Worm (Caenorhabditis elegans) whole organism, mixed stage, embryonic: ENCODE data around the gene nmy-3.

ENCODE experiments used
- M03D4.4 ChIP-seq: sonication (generic microtip); optimal IDR thresholded peaks from 2 replicates; lab custom pipeline; 2017; ENCODE audit warnings: mild to moderate bottlenecking, missing genetic modification characterization, missing compliant biosample characterization
- bed-3 ChIP-seq: fragments of 200-800 bp; sonication (Bioruptor generic); optimal IDR thresholded peaks from 3 replicates; lab custom pipeline; 2018; ENCODE audit warnings: mild to moderate bottlenecking, missing genetic modification characterization, moderate library complexity, missing compliant biosample characterization
- blmp-1 ChIP-seq: fragments of 150-350 bp; optimal IDR thresholded peaks from 2 replicates; lab custom pipeline; 2014; ENCODE audit warnings: missing biosample characterization, missing genetic modification characterization
- ceh-39 ChIP-seq: fragments of 150-350 bp; optimal IDR thresholded peaks from 2 replicates; lab custom pipeline; 2014; ENCODE audit warnings: missing biosample characterization, missing genetic modification characterization
- ceh-43 ChIP-seq: fragments of 200-800 bp; sonication (Bioruptor generic); optimal IDR thresholded peaks from 2 replicates; lab custom pipeline; 2018; ENCODE audit warnings: mild to moderate bottlenecking, missing genetic modification characterization, moderate library complexity, missing compliant biosample characterization
- ces-1 ChIP-seq: fragments of 150-350 bp; optimal IDR thresholded peaks from 2 replicates; lab custom pipeline; 2014; ENCODE audit warnings: missing biosample characterization, missing genetic modification reagents, missing genetic modification characterization
- cnd-1 ChIP-seq: fragments of 200-800 bp; sonication (Bioruptor generic); optimal IDR thresholded peaks from 2 replicates; lab custom pipeline; 2018; ENCODE audit warnings: mild to moderate bottlenecking, missing genetic modification characterization, missing compliant biosample characterization
- drap-1 ChIP-seq: fragments of 200-800 bp; sonication (Bioruptor generic); optimal IDR thresholded peaks from 3 replicates; lab custom pipeline; 2018; ENCODE audit warnings: mild to moderate bottlenecking, missing genetic modification characterization, missing compliant biosample characterization
- elt-1 ChIP-seq: sonication (generic microtip); optimal IDR thresholded peaks from 2 replicates; lab custom pipeline; 2017; ENCODE audit warnings: missing genetic modification characterization, mild to moderate bottlenecking, missing compliant biosample characterization, antibody characterized with exemption, moderate library complexity, borderline replicate concordance; ENCODE audit not compliant: insufficient read depth
- elt-3 ChIP-seq: fragments of 150-350 bp; optimal IDR thresholded peaks from 2 replicates; lab custom pipeline; 2014; ENCODE audit warnings: missing biosample characterization, missing genetic modification characterization
- flh-1 ChIP-seq: fragments of 200-800 bp; sonication (Bioruptor generic); optimal IDR thresholded peaks from 2 replicates; lab custom pipeline; 2018; ENCODE audit warnings: mild to moderate bottlenecking, missing genetic modification characterization, moderate library complexity, missing compliant biosample characterization
- ham-2 ChIP-seq: fragments of 200-800 bp; sonication (Bioruptor generic); optimal IDR thresholded peaks from 2 replicates; lab custom pipeline; 2018; ENCODE audit warnings: mild to moderate bottlenecking, missing genetic modification characterization, missing compliant biosample characterization
- lin-13 ChIP-seq: fragments of 150-350 bp; optimal IDR thresholded peaks from 2 replicates; lab custom pipeline; 2014; ENCODE audit warnings: missing biosample characterization, missing genetic modification characterization
- lsy-2 ChIP-seq: fragments of 150-350 bp; optimal IDR thresholded peaks from 2 replicates; lab custom pipeline; 2014; ENCODE audit warnings: missing biosample characterization, missing genetic modification characterization
- mab-5 ChIP-seq: fragments of 150-350 bp; optimal IDR thresholded peaks from 2 replicates; lab custom pipeline; 2014; ENCODE audit warnings: missing biosample characterization, missing genetic modification characterization
- nhr-12 ChIP-seq: fragments of 150-350 bp; optimal IDR thresholded peaks from 2 replicates; lab custom pipeline; 2014; ENCODE audit warnings: missing biosample characterization, missing genetic modification characterization
- nhr-2 ChIP-seq: fragments of 150-350 bp; optimal IDR thresholded peaks from 2 replicates; lab custom pipeline; 2014; ENCODE audit warnings: missing biosample characterization, missing genetic modification characterization
- nhr-237 ChIP-seq: fragments of 150-350 bp; optimal IDR thresholded peaks from 2 replicates; lab custom pipeline; 2014; ENCODE audit warnings: missing biosample characterization, missing genetic modification characterization
- nhr-28 ChIP-seq: fragments of 150-350 bp; optimal IDR thresholded peaks from 2 replicates; lab custom pipeline; 2014; ENCODE audit warnings: missing biosample characterization, missing genetic modification characterization
- nhr-76 ChIP-seq: sonication (generic microtip); optimal IDR thresholded peaks from 2 replicates; lab custom pipeline; 2017; ENCODE audit warnings: missing biosample characterization, missing genetic modification characterization
- pha-4 ChIP-seq: fragments of 150-350 bp; optimal IDR thresholded peaks from 2 replicates; lab custom pipeline; 2018; ENCODE audit warnings: missing biosample characterization, missing genetic modification reagents, missing genetic modification characterization
- sem-2 ChIP-seq: fragments of 200-800 bp; sonication (Bioruptor generic); optimal IDR thresholded peaks from 2 replicates; lab custom pipeline; 2018; ENCODE audit warnings: mild to moderate bottlenecking, missing genetic modification characterization, missing compliant biosample characterization
- snpc-4 ChIP-seq: fragments of 150-350 bp; optimal IDR thresholded peaks from 2 replicates; lab custom pipeline; 2014; ENCODE audit warnings: missing biosample characterization, missing genetic modification characterization
- sptf-1 ChIP-seq: sonication (generic microtip); optimal IDR thresholded peaks from 2 replicates; lab custom pipeline; 2017; ENCODE audit warnings: mild to moderate bottlenecking, missing genetic modification characterization, moderate library complexity, missing compliant biosample characterization
- tbx-8 ChIP-seq: fragments of 200-800 bp; sonication (Bioruptor generic); optimal IDR thresholded peaks from 2 replicates; lab custom pipeline; 2018; ENCODE audit warnings: mild to moderate bottlenecking, missing genetic modification characterization, moderate library complexity, missing compliant biosample characterization
- unc-120 ChIP-seq: sonication (generic microtip); optimal IDR thresholded peaks from 2 replicates; lab custom pipeline; 2017; ENCODE audit warnings: missing genetic modification characterization, missing compliant biosample characterization; ENCODE audit not compliant: poor library complexity, severe bottlenecking
- unc-62 ChIP-seq: fragments of 150-350 bp; optimal IDR thresholded peaks from 2 replicates; lab custom pipeline; 2014; ENCODE audit warnings: missing biosample characterization, missing genetic modification reagents, missing genetic modification characterization
- zip-8 ChIP-seq: fragments of 150-350 bp; optimal IDR thresholded peaks from 2 replicates; lab custom pipeline; 2014; ENCODE audit warnings: missing biosample characterization, missing genetic modification characterization
- ztf-11 ChIP-seq: fragments of 150-350 bp; optimal IDR thresholded peaks from 2 replicates; lab custom pipeline; 2014; ENCODE audit warnings: missing biosample characterization, missing genetic modification characterization

nmy-3 gene

DNA sequence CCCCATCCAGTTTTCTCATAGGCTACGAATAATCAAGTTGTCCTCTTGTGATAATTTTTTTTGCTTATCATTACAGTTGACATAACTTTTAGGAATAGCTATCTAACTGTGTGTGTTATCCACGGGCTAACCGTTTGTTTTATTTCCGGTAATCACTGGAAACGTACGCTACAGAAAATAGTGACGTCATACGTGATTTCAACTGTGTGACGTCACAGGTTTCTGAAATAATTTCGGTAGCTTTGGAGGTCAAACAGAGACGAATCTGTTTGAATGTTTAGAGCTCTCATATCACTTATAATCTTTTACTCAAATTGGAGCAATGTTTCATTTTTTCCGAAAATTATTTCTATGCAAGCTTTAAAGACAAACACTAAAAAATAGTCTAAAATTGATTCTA, 17.4 kb upstream of the nmy-3 start:
- TF ChIP-seq zip-8 (peak; percentile 88), flh-1 (no peak)

DNA sequence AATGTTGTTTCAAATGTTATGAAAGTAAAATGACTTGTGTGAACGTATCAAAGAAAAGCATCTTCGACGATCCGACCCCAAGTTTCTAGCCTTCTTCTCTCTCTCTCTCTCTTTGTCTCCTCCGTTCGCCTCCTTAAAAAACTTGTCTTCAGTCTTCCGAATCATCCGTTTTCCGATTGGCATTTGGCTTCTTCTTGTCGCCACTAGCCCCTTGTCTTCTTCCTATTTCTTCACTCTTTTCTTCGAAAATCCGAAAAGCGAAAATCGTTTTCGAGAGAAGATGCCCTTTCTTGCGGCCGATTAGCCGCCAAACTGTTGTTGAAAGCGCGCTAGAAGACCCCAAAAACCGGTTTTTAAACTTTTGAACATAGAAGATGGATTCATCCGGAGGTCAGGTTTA, 15.7 kb upstream of the nmy-3 start:
- TF ChIP-seq sptf-1 (tag; lab: Kevin White, UChicago) (no peak), unc-120 (tag; lab: Kevin White, UChicago) (no peak), nhr-12 (tag; lab: Kevin White, UChicago) (no peak), snpc-4 (tag; lab: Kevin White, UChicago) (no peak), ham-2 (GFP tag; lab: Kevin White, UChicago) (peak; percentile 6), flh-1 (no peak), bed-3 (no peak), zip-8 (no peak)

DNA sequence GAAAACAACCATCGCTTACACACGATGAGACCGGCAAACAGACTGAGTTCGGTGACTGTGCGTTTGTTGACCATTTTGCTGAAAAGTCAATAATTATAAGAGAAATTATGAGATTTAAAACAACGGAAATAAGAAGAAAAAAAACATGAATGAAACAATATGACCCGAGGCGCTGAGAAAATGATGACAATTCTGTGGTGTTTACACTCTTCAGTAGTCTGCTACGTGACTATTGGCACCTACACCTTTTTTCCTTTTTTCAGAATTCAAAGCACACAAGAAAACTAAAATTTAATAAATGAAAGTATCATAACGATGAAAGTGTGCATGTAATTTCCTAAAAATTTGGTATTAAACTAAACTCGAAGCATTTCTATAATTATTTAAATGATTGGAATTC, 14.6 kb upstream of the nmy-3 start, which contains the start of gene Y11D7A.10:
Gene Y11D7A.10, minus strand, starts transcription at position 82 of the 400 bp plus-strand sequence.
- TF ChIP-seq cnd-1 (tag; lab: Kevin White, UChicago) = no peak
- no peak for TF ChIP-seq blmp-1 (tag; lab: Kevin White, UChicago)
- TF ChIP-seq bed-3 = no peak
- no peak for TF ChIP-seq M03D4.4 (tag; lab: Kevin White, UChicago)
- TF ChIP-seq ceh-43 (GFP tag; lab: Kevin White, UChicago) = no peak
- TF ChIP-seq tbx-8 (GFP tag; lab: Kevin White, UChicago) = no peak
- TF ChIP-seq elt-1 (tag; lab: Kevin White, UChicago) = no peak
- TF ChIP-seq sptf-1 (tag; lab: Kevin White, UChicago) = no peak
- TF ChIP-seq mab-5 (tag; lab: Kevin White, UChicago) = no peak
- TF ChIP-seq nhr-237 (tag; lab: Kevin White, UChicago) = no peak
- no peak for TF ChIP-seq sem-2 (GFP tag; lab: Kevin White, UChicago)
- no peak for TF ChIP-seq elt-3
- TF ChIP-seq ceh-39 (tag; lab: Kevin White, UChicago) = no peak

DNA sequence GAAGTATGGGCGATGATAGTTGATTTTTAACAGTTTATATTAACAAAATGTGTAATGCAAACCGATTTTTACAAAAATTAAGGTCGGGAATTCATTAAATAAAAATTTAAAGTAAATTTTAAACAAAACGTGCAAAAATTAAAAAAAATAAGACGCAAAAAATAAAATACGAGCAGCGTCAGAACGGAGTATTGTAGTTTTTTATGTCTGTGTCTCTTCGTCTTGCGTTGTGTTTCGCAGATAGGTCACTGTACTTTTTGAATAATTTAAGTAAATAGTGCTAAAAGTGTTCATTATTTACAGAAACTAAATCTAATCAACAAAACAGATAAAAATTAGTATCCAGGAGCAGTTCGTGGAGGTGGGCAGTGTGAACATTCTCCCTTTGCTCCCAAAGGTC, 13.9 kb upstream of the nmy-3 start:
- TF ChIP-seq pha-4 (peak; percentile 25), sptf-1 (tag; lab: Kevin White, UChicago) (no peak), nhr-237 (tag; lab: Kevin White, UChicago) (peak; percentile 3), lsy-2 (tag; lab: Kevin White, UChicago) (peak; percentile 26), cnd-1 (tag; lab: Kevin White, UChicago) (no peak), ceh-39 (tag; lab: Kevin White, UChicago) (no peak)

DNA sequence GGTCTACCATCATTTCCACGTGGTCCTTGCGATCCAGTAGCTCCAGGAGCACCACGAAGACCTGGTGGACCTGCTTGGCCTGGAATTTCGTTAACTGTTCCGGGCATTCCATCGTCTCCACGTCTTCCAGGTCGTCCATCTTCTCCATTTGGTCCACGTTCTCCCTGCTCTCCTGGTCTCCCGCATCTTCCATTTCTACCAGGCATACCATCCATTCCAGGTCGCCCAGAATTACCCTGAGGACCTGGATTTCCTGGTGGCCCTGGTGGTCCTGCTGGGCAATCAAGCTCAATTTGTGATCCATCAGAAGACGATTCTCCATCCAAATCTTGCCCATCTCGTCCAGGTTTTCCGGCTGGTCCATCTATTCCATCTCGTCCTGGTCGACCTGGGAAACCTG, 13.5 kb upstream of the nmy-3 start:
- TF ChIP-seq mab-5 (tag; lab: Kevin White, UChicago) (no peak), nhr-76 (no peak), unc-120 (tag; lab: Kevin White, UChicago) (no peak), flh-1 (no peak), unc-62 (GFP tag; lab: Kevin White, UChicago) (no peak), nhr-2 (no peak), ham-2 (GFP tag; lab: Kevin White, UChicago) (no peak), ceh-39 (tag; lab: Kevin White, UChicago) (no peak), cnd-1 (tag; lab: Kevin White, UChicago) (no peak), ces-1 (GFP tag; lab: Kevin White, UChicago) (no peak), nhr-237 (tag; lab: Kevin White, UChicago) (no peak), drap-1 (GFP tag; lab: Kevin White, UChicago) (no peak), nhr-28 (no peak), blmp-1 (tag; lab: Kevin White, UChicago) (no peak), zip-8 (no peak), M03D4.4 (tag; lab: Kevin White, UChicago) (no peak)

DNA sequence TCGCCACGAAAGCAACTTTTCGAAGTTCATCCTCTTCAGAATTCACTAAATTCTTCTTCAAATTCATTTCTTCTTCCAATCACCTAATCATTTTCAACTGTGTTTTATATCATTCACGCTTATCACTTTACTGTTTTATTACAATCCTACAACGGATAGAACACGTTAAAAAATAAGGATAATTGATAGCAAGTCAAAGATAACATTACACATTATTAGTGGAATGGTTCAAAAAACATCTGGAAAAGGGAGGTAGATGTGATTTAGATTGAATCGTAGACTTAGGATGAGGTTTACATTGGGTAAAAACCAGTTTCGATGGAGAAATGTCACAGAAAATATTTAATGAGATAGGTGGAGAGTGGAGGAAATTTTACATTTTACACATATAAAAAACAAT, 12.6 kb upstream of the nmy-3 start, which contains the start of gene col-120:
Gene col-120, minus strand, starts transcription at position 101 of the 400 bp plus-strand sequence.
- TF ChIP-seq mab-5 (tag; lab: Kevin White, UChicago) = no peak
- TF ChIP-seq nhr-12 (tag; lab: Kevin White, UChicago) = no peak
- TF ChIP-seq lin-13 = no peak
- TF ChIP-seq zip-8 = no peak
- no peak for TF ChIP-seq M03D4.4 (tag; lab: Kevin White, UChicago)
- no peak for TF ChIP-seq unc-62 (GFP tag; lab: Kevin White, UChicago)
- TF ChIP-seq elt-1 (tag; lab: Kevin White, UChicago) = no peak
- TF ChIP-seq ztf-11 (tag; lab: Kevin White, UChicago) = no peak
- TF ChIP-seq cnd-1 (tag; lab: Kevin White, UChicago) = no peak
